Fruit fly (Drosophila melanogaster) whole organism, pupa: ENCODE data around the gene Mur2B.

Experiments used
- CG17806 ChIP-seq: fragments of 200-800 bp; sonication (Bioruptor generic); optimal IDR thresholded peaks from 2 replicates; lab custom pipeline; 2018; ENCODE audit warnings: missing biosample characterization, mild to moderate bottlenecking, missing genetic modification characterization, moderate library complexity
- rn ChIP-seq: fragments of 200-800 bp; sonication (Bioruptor generic); IDR thresholded peaks from 2 replicates; pipeline ENCODE4 v1.3.6; 2022; ENCODE audit warnings: missing biosample characterization, missing genetic modification characterization

- no peak for TF ChIP-seq rn (GFP tag; lab: Robert Waterston, UW)
- no peak for TF ChIP-seq CG17806 (tag; lab: Kevin White, UChicago)
These were observed 91.5 kb downstream of the Mur2B start for dm6 chrX:1577120-1577519.
